Fruit fly (Drosophila melanogaster) whole organism, wandering third instar larva: ENCODE results near the gene CG45064.

Source experiments
- Abd-B ChIP-seq: fragments of >200 bp; optimal IDR thresholded peaks from 2 replicates; lab custom pipeline; 2017; ENCODE audit warnings: missing biosample characterization, missing genetic modification characterization
- CG32264 ChIP-seq: fragments of 200-800 bp; sonication (Bioruptor generic); optimal IDR thresholded peaks from 2 replicates; lab custom pipeline; 2016; ENCODE audit warnings: missing biosample characterization, missing genetic modification characterization
- CG9705 ChIP-seq: fragments of 200-800 bp; sonication (Bioruptor generic); optimal IDR thresholded peaks from 2 replicates; lab custom pipeline; 2018; ENCODE audit warnings: missing biosample characterization, mild to moderate bottlenecking, missing genetic modification characterization
- CrebA ChIP-seq: fragments of 200-800 bp; sonication (Bioruptor generic); optimal IDR thresholded peaks from 2 replicates; lab custom pipeline; 2016; ENCODE audit warnings: missing biosample characterization, mild to moderate bottlenecking, missing genetic modification characterization, borderline replicate concordance
- Dfd ChIP-seq: fragments of >200 bp; optimal IDR thresholded peaks from 2 replicates; lab custom pipeline; 2017; ENCODE audit warnings: missing biosample characterization, missing genetic modification characterization
- HLH106 ChIP-seq: fragments of 200-800 bp; optimal IDR thresholded peaks from 3 replicates; lab custom pipeline; 2019; ENCODE audit warnings: missing biosample characterization, mild to moderate bottlenecking, missing genetic modification characterization, moderate library complexity
- Hr78 ChIP-seq: fragments of >200 bp; optimal IDR thresholded peaks from 2 replicates; lab custom pipeline; 2017; ENCODE audit warnings: missing biosample characterization, missing genetic modification characterization
- Hr83 ChIP-seq: fragments of 200-300 bp; sonication (Bioruptor generic); optimal IDR thresholded peaks from 2 replicates; lab custom pipeline; 2016; ENCODE audit warnings: missing biosample characterization, mild to moderate bottlenecking, missing genetic modification characterization, moderate library complexity; ENCODE audit not compliant: poor library complexity, severe bottlenecking
- Jra ChIP-seq: sonication (Bioruptor generic); optimal IDR thresholded peaks from 2 replicates; lab custom pipeline; 2016; ENCODE audit warnings: missing biosample characterization, missing genetic modification characterization
- Mio ChIP-seq: sonication (Bioruptor generic); optimal IDR thresholded peaks from 2 replicates; lab custom pipeline; 2016; ENCODE audit warnings: missing biosample characterization, missing genetic modification characterization
- Myc ChIP-seq: fragments of >200 bp; optimal IDR thresholded peaks from 2 replicates; lab custom pipeline; 2017
- N ChIP-seq: fragments of >200 bp; optimal IDR thresholded peaks from 2 replicates; lab custom pipeline; 2018; ENCODE audit warnings: missing biosample characterization, missing external identifiers, missing genetic modification characterization
- OdsH ChIP-seq: fragments of 200-800 bp; sonication (Bioruptor generic); optimal IDR thresholded peaks from 2 replicates; lab custom pipeline; 2016; ENCODE audit warnings: missing biosample characterization, mild to moderate bottlenecking, missing genetic modification characterization
- Sp1 ChIP-seq: fragments of 200-800 bp; sonication (Bioruptor generic); optimal IDR thresholded peaks from 3 replicates; lab custom pipeline; 2019; ENCODE audit warnings: missing biosample characterization, mild to moderate bottlenecking, missing genetic modification characterization, moderate library complexity
- Vsx2 ChIP-seq: fragments of 200-300, 225-300 bp; sonication (Bioruptor generic); optimal IDR thresholded peaks from 2 replicates; lab custom pipeline; 2018; ENCODE audit warnings: missing biosample characterization, missing genetic modification characterization; ENCODE audit not compliant: partially characterized antibody
- br ChIP-seq: fragments of 200-800 bp; sonication (Bioruptor generic); optimal IDR thresholded peaks from 2 replicates; lab custom pipeline; 2016; ENCODE audit warnings: missing biosample characterization, missing genetic modification characterization
- brk ChIP-seq: fragments of 200-800 bp; sonication (Bioruptor generic); optimal IDR thresholded peaks from 2 replicates; lab custom pipeline; 2016; ENCODE audit warnings: missing biosample characterization, mild to moderate bottlenecking, missing genetic modification characterization
- dl ChIP-seq, 2 experiments: fragments of 175-275, 200-275 bp in 1 of 2; fragments of 200-275 bp in 1 of 2; sonication (Bioruptor generic); optimal IDR thresholded peaks; lab custom pipeline; 2018; ENCODE audit warnings: mild to moderate bottlenecking in 2 of 2, missing biosample characterization in 2 of 2, missing genetic modification characterization in 2 of 2, moderate library complexity in 2 of 2; ENCODE audit not compliant: partially characterized antibody in 2 of 2, insufficient read depth in 1 of 2
- dmrt93B ChIP-seq: fragments of 200-800 bp; sonication (Bioruptor generic); optimal IDR thresholded peaks from 2 replicates; lab custom pipeline; 2018; ENCODE audit warnings: missing biosample characterization, mild to moderate bottlenecking, missing genetic modification characterization
- foxo ChIP-seq, 2 experiments: fragments of 200-800 bp; sonication (Bioruptor generic); optimal IDR thresholded peaks; 2 replicates in 1 of 2; 3 replicates in 1 of 2; lab custom pipeline; 2016 to 2017; ENCODE audit warnings: missing biosample characterization in 2 of 2, missing genetic modification characterization in 2 of 2
- fru ChIP-seq: fragments of 200-800 bp; sonication (Bioruptor generic); optimal IDR thresholded peaks from 3 replicates; lab custom pipeline; 2016; ENCODE audit warnings: missing biosample characterization, mild to moderate bottlenecking, missing genetic modification characterization
- h ChIP-seq: fragments of 200-800 bp; sonication (Bioruptor generic); optimal IDR thresholded peaks from 3 replicates; lab custom pipeline; 2016; ENCODE audit warnings: missing biosample characterization, mild to moderate bottlenecking, missing genetic modification characterization
- jim ChIP-seq: fragments of 175-275, 200-325 bp; sonication (Bioruptor generic); optimal IDR thresholded peaks from 2 replicates; lab custom pipeline; 2016; ENCODE audit warnings: missing biosample characterization, mild to moderate bottlenecking, missing genetic modification characterization
- lola ChIP-seq: fragments of >200 bp; optimal IDR thresholded peaks from 2 replicates; lab custom pipeline; 2017; ENCODE audit warnings: missing biosample characterization, missing genetic modification characterization
- pan ChIP-seq: fragments of >200 bp; optimal IDR thresholded peaks from 2 replicates; lab custom pipeline; 2017
- psq ChIP-seq: fragments of 200-800 bp; sonication (Bioruptor generic); optimal IDR thresholded peaks from 3 replicates; lab custom pipeline; 2017; ENCODE audit warnings: missing biosample characterization, mild to moderate bottlenecking, missing genetic modification characterization, moderate library complexity
- rgr ChIP-seq: fragments of 200-800 bp; sonication (Bioruptor generic); optimal IDR thresholded peaks from 3 replicates; lab custom pipeline; 2016; ENCODE audit warnings: missing biosample characterization, mild to moderate bottlenecking, missing genetic modification characterization
- sage ChIP-seq: fragments of 200-800 bp; sonication (Bioruptor generic); optimal IDR thresholded peaks from 2 replicates; lab custom pipeline; 2016; ENCODE audit warnings: missing biosample characterization, mild to moderate bottlenecking, missing genetic modification characterization
- sv ChIP-seq: fragments of 200-800 bp; sonication (Bioruptor generic); optimal IDR thresholded peaks from 3 replicates; lab custom pipeline; 2016; ENCODE audit warnings: missing biosample characterization, missing genetic modification characterization
- tai ChIP-seq: sonication (Bioruptor generic); optimal IDR thresholded peaks from 2 replicates; lab custom pipeline; 2016; ENCODE audit warnings: missing biosample characterization, missing genetic modification characterization
- usp ChIP-seq: fragments of >200 bp; optimal IDR thresholded peaks from 2 replicates; lab custom pipeline; 2017; ENCODE audit warnings: missing biosample characterization, missing genetic modification characterization
- woc ChIP-seq: sonication (Bioruptor generic); optimal IDR thresholded peaks from 2 replicates; lab custom pipeline; 2016; ENCODE audit warnings: missing biosample characterization, mild to moderate bottlenecking, missing genetic modification characterization

Gene CG45064

DNA sequence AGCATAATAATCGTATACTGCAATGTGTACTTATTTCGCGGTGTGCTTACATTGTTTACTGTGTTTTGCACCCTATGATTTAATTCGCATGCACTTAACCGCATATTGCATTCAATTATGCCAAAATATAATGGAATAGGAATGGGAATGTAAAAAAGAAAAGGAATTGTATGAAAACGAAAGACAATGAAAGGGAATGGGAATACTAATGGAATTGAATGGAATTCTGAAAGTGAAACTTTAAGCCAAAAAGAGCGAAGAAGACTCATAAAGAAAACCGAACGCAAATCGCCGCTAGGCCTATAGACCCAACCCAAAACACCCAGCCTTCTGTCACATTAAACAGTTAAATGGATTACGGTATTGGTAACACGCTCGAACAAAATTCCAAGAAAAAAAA lies 11.5 kb upstream of the CG45064 start:
- no peak for TF ChIP-seq Hr78 (GFP tag; lab: Kevin White, UChicago)
- TF ChIP-seq Myc: no peak
- TF ChIP-seq Dfd (GFP tag; lab: Kevin White, UChicago): no peak
- TF ChIP-seq jim (GFP tag; lab: Kevin White, UChicago): no peak
- no peak for TF ChIP-seq N
- TF ChIP-seq Abd-B (GFP tag; lab: Kevin White, UChicago): no peak
- no peak for TF ChIP-seq CG32264
- no peak for TF ChIP-seq rgr (GFP tag; lab: Kevin White, UChicago)
- TF ChIP-seq Vsx2 (GFP tag; lab: Kevin White, UChicago): no peak
- TF ChIP-seq psq (GFP tag; lab: Kevin White, UChicago): no peak
- TF ChIP-seq woc (GFP tag; lab: Kevin White, UChicago): no peak
- no peak for TF ChIP-seq pan (lab: Kevin White, UChicago)
- no peak for TF ChIP-seq fru (GFP tag; lab: Kevin White, UChicago)
- TF ChIP-seq Mio (GFP tag; lab: Kevin White, UChicago): no peak
- no peak for TF ChIP-seq sv (GFP tag; lab: Kevin White, UChicago)
- TF ChIP-seq usp: no peak
- TF ChIP-seq lola: no peak
- TF ChIP-seq dmrt93B (GFP tag; lab: Kevin White, UChicago): no peak
- TF ChIP-seq Jra (GFP tag; lab: Kevin White, UChicago): no peak

DNA sequence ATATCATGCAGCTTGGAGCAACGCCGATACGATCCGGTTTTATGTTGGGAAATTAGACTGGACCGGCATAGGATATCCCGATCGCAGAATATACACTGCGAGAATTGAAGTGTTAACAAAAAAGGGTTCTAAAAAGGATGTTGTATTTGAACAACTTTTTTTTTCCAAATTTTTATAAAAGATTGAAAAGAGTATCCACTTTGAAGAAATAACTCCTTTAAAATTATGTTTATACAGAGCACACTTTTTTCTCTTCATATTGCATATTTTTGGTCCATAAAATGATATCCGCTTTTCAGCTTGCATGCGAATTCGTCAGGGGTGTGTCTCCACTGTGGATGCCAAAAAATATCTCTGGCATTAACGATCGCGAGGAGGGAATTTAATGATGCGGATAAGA lies 9.9 kb upstream of the CG45064 start:
- no peak for TF ChIP-seq Vsx2 (GFP tag; lab: Kevin White, UChicago)
- no peak for TF ChIP-seq Jra (GFP tag; lab: Kevin White, UChicago)
- TF ChIP-seq brk (GFP tag; lab: Kevin White, UChicago): no peak
- peak; percentile 6 for TF ChIP-seq fru (GFP tag; lab: Kevin White, UChicago)
- no peak for TF ChIP-seq tai
- no peak for TF ChIP-seq h (GFP tag; lab: Kevin White, UChicago)
- no peak for TF ChIP-seq CG9705
- TF ChIP-seq Mio (GFP tag; lab: Kevin White, UChicago): no peak
- TF ChIP-seq foxo (GFP tag; optimal IDR thresholded peaks at IDR 0.05; lab: Kevin White, UChicago): peak in 1 of 2 experiments; percentile 23
- TF ChIP-seq Sp1 (GFP tag; lab: Kevin White, UChicago): no peak
- no peak for TF ChIP-seq dl (GFP tag; optimal IDR thresholded peaks at IDR 0.05; lab: Kevin White, UChicago; ENCODE audit: insufficient read depth in 1 of 2, partially characterized antibody in 2 of 2)
- no peak for TF ChIP-seq OdsH (GFP tag; lab: Kevin White, UChicago)
- TF ChIP-seq usp: no peak
- TF ChIP-seq, all 38 proteins: peak for 2

DNA sequence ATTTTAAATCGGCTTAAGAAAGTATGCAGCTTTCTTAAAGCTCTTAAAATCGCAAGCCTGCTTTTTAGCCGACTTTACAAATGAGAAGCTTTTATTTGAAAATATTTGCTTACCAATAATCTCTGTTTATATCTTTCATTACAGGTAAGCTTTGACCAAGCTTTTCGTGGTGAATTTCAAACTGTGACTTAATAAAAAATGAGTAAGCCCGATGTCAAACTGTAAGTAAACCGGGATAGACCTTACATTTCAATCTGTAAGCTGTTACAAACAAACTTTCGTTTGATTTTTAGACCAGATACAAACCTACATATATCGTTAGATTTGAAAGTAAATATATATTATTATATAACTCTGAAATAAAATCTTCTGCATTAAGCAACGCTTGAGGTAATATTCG lies 3.2 kb upstream of the CG45064 start:
- TF ChIP-seq dl (GFP tag; optimal IDR thresholded peaks at IDR 0.05; lab: Kevin White, UChicago; ENCODE audit: insufficient read depth in 1 of 2, partially characterized antibody in 2 of 2): no peak
- peak; percentile 15 for TF ChIP-seq Myc
- TF ChIP-seq Hr83 (GFP tag; lab: Kevin White, UChicago): no peak

DNA sequence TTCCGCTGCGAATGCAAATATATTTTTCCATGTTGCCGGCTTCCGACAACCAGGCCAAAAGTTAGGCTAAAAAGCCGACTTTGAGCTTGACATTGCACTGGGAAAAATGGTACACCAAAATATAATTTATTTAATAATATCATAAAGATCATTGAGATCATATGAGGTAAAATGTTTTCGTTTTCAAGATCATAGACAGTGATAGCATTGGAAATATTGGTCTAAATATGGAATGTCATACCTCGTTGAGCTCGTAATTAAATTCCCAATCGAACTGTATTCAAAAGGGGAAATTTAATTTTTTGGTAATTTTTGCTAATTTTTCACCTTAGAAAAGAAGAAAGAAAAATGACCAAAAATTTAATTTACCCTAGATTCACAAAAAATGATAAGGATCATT lies 1.6 kb upstream of the CG45064 start:
- TF ChIP-seq h (GFP tag; lab: Kevin White, UChicago): no peak
- no peak for TF ChIP-seq N

DNA sequence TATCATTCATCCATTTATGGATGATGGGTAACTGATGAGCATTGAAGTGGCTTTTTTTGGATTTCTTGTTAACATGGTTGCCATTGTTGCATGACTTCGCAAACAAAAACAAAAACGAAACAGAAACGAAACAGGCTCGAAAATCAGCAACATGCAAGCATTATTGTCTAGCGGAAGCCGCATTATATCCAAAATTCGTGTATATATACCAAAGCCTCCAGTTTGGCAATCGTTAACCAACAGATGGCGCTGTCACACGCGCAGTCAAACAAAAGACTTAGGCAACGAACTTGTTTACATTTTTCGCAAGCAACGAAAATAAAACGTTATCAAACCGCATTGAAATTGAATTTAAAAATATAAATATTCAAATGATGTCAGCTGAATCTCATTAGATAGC lies 3.5 kb downstream of the CG45064 start:
- TF ChIP-seq foxo (GFP tag; optimal IDR thresholded peaks at IDR 0.05; lab: Kevin White, UChicago) (no peak), Abd-B (GFP tag; lab: Kevin White, UChicago) (no peak), sage (GFP tag; lab: Kevin White, UChicago) (no peak), rgr (GFP tag; lab: Kevin White, UChicago) (no peak), Dfd (GFP tag; lab: Kevin White, UChicago) (no peak), HLH106 (tag; lab: Kevin White, UChicago) (no peak), OdsH (GFP tag; lab: Kevin White, UChicago) (no peak), fru (GFP tag; lab: Kevin White, UChicago) (no peak), h (GFP tag; lab: Kevin White, UChicago) (no peak)

DNA sequence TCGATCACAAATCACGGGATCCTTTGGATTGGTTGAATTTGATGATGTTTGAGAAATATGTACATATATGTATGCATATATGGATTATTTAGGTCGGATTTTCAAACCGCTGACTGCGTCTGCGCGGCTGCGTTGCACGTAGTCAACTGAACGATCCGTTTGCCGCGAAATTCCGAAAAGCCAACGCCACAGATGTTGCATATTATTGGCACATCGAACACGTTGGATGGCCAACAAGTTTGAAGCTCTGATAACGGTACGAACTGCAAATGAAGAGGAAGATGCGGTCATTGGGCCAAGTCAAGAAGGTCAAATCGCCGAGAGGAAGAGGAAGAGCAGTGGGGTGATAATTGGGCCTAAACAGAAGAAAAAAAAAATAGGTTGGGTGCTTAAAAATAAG lies 11.4 kb downstream of the CG45064 start, which contains the start of gene CG9518:
CG9518 (minus strand) TSS at position 154 of the 400 bp plus-strand sequence.
- TF ChIP-seq lola (no peak), psq (GFP tag; lab: Kevin White, UChicago) (no peak), usp (no peak), CrebA (GFP tag; lab: Kevin White, UChicago) (no peak), Dfd (GFP tag; lab: Kevin White, UChicago) (no peak), HLH106 (tag; lab: Kevin White, UChicago) (no peak), N (no peak), pan (lab: Kevin White, UChicago) (no peak), br (GFP tag; lab: Kevin White, UChicago) (no peak)
